Worm (Caenorhabditis elegans): ENCODE results near the gene sulp-7.

Gene sulp-7

DNA sequence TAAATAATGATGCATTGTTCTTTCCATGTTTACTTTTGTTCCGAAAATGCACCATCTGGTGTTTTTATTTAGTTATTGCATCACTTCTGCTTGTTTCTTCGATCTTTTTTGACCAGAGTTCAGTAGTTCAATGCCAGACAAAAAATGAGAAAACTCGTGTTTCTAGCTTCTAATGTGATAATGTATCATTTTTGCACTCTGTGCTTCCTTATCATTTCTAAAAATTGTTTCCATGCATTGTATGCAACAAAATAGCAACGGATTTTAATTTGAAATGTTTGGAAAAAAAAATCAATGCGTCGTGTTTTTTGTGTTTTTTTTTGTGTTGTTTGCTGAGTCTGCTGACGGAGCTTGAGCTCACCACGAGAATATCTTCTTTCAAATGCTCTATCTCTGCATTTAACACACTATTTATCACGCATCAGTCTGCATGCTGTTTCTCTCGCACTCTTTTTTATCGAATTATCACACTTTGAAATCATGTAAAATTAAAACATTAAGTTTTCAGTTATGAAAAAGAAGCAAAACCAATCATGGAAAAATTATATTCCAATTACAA lies at the start of gene sulp-7:
Gene sulp-7, plus strand, starts transcription at position 509 of the 559 bp plus-strand sequence.
- TF ChIP-seq scrt-1 (GFP tag; IDR thresholded peaks at IDR 0.05) (no peak), pes-1 (GFP tag; IDR thresholded peaks at IDR 0.05) (no peak), flt-1 (GFP tag; IDR thresholded peaks at IDR 0.05) (no peak)

DNA sequence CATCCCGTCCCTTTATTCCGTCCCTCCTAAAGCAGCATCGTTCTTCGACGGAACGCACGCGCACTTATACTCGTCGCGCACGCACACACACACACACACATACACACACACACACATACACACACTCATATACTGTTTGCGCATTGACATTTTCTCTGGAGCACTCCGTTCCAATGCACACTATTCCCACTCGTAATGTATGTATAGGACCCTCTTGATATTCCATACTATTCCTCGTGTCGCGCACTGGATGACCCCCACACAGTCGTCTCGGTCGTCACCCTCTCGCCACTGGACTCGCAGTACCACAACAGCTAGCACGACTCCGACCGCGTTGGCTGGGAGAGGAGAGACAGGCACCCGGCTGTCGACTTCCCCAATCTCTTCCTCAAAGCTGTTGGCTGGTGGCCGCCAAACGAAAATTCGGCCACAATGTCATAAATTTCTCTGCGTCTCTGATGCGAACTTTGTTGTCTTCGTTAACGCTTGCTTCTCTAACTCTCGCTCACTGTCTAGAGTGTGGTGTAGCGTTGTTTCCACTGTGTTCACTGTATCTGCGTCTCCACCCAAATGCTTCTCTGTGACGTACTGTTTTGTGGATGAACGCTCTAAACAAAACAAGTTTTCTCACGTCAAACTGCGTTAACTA lies 49.3 kb upstream of the sulp-7 start:
- TF ChIP-seq ama-1 (optimal IDR thresholded peaks at IDR 0.05): no peak
- TF ChIP-seq ets-7 (tag; optimal IDR thresholded peaks at IDR 0.05): peak; percentile 74
- TF ChIP-seq flt-1 (GFP tag; IDR thresholded peaks at IDR 0.05): peak; percentile 44; the same call in 1 of the 2 replicates
- TF ChIP-seq tra-4 (tag; optimal IDR thresholded peaks at IDR 0.05): peak; percentile 4
- TF ChIP-seq tbx-37 (GFP tag; conservative IDR thresholded peaks at IDR 0.05): no peak
- TF ChIP-seq ceh-36 (tag; optimal IDR thresholded peaks at IDR 0.05): peak; percentile 20
- no peak for TF ChIP-seq hmbx-1 (tag; optimal IDR thresholded peaks at IDR 0.05)
- TF ChIP-seq hmg-4 (GFP tag; optimal IDR thresholded peaks at IDR 0.05): peak; percentile 98
- peak; percentile 40 for TF ChIP-seq F13C5.2 (tag; optimal IDR thresholded peaks at IDR 0.05)
- no peak for TF ChIP-seq tbx-11 (GFP tag; IDR thresholded peaks at IDR 0.05)
- TF ChIP-seq pes-1 (GFP tag; IDR thresholded peaks at IDR 0.05): 0 out of 2 replicates have a peak, but pooled peaks have one; percentile 19

DNA sequence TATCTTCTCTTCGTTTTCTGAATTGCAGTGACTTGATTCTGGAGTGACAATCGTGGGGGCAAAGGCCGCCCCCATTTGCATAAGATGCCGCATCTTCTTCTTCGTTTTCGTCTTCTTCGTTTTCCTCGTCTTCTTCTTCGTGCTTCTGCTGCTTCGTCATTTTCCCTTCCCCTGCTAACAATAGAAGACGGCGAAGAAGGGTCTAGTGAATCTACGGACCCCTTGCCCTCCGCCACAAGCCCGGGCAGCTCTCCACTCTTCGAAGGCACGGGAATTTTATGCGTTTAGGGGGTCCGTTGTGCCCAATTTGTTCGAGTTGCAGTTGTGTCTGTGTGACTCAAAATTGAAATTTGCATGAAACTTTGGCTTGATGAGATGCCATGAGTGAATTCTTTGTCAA lies 48.6 kb upstream of the sulp-7 start:
- TF ChIP-seq hnd-1 (tag; optimal IDR thresholded peaks at IDR 0.05) (no peak), pes-1 (GFP tag; IDR thresholded peaks at IDR 0.05) (0 out of 2 replicates have a peak, but pooled peaks have one; percentile 27)

DNA sequence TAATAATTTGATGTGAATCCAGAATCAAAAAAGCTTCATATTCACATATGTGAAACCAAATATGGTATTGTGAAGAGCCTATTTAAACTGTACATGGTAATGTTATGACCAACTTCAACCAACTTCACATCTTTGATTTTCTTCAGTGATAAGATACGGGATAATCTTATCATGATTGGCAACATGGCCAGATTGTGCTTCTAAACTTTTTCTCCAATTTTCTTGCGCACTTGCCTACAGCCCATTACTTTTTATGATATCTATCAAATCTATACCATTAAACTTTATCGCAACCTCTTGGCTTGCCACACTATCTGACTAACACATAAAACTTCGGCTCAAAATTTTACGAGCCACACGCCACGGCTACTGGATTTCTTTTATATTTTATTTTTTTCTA lies 48.1 kb upstream of the sulp-7 start:
- no peak for TF ChIP-seq ama-1 (optimal IDR thresholded peaks at IDR 0.05)
- no peak for TF ChIP-seq flt-1 (GFP tag; IDR thresholded peaks at IDR 0.05)
- no peak for TF ChIP-seq ceh-36 (tag; optimal IDR thresholded peaks at IDR 0.05)
- no peak for TF ChIP-seq aly-1 (tag; optimal IDR thresholded peaks at IDR 0.05)
- TF ChIP-seq pes-1 (GFP tag; IDR thresholded peaks at IDR 0.05): no peak
- TF ChIP-seq F13C5.2 (tag; optimal IDR thresholded peaks at IDR 0.05): no peak
- no peak for TF ChIP-seq scrt-1 (GFP tag; IDR thresholded peaks at IDR 0.05)
- no peak for TF ChIP-seq tra-4 (tag; optimal IDR thresholded peaks at IDR 0.05)
- TF ChIP-seq ceh-13 (GFP tag; optimal IDR thresholded peaks at IDR 0.05): no peak
- no peak for TF ChIP-seq tbx-11 (GFP tag; IDR thresholded peaks at IDR 0.05)
- no peak for TF ChIP-seq ets-7 (tag; optimal IDR thresholded peaks at IDR 0.05)
- no peak for TF ChIP-seq tbx-37 (GFP tag; conservative IDR thresholded peaks at IDR 0.05)
- TF ChIP-seq sea-1 (GFP tag; conservative IDR thresholded peaks at IDR 0.05): no peak
- TF ChIP-seq hmg-4 (GFP tag; optimal IDR thresholded peaks at IDR 0.05): no peak
- no peak for TF ChIP-seq B0310.2 (tag; optimal IDR thresholded peaks at IDR 0.05)
- no peak for TF ChIP-seq hmbx-1 (tag; optimal IDR thresholded peaks at IDR 0.05)
- no peak for TF ChIP-seq hnd-1 (tag; optimal IDR thresholded peaks at IDR 0.05)

DNA sequence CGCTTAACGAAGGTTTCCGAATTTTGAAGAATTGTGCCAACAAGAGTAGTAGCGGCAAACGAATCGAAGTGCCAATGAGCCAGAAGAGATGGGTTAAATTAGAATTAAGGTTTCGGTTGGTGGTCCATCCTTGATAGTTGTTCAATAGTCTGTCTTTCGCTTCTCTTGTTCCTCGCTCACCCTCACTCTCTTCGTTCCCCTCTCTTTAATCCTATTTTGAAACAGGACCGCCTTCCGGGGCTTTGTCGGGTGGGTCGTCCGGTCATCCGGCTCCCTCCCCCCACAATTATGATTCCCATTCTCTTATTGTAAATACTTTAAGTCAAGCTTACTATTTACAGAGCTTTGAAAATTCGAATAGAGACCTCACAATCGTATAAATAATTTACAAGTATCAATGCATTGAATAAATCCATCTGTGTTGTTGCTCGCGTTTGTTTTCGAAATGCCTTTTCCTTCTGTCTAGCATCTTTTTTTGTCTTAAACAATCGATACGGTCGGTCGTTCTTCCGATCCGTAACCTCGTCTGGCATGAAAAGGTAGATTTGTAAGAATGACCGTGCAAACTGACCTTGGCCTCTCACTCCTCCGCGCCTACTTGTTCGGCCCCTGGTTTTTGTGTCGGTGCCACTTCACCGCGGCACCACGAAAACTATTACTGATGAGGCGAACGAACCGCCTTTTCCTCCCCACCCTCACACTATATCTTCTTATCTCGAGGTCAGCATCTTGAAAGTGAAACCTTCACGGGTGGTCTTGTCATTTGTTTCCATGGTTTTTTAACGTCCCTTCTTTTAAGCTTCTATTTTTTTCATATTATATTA lies 47.1 kb upstream of the sulp-7 start:
- TF ChIP-seq sea-1 (GFP tag; conservative IDR thresholded peaks at IDR 0.05): no peak
- no peak for TF ChIP-seq ama-1 (optimal IDR thresholded peaks at IDR 0.05)
- no peak for TF ChIP-seq hmbx-1 (tag; optimal IDR thresholded peaks at IDR 0.05)
- TF ChIP-seq tbx-11 (GFP tag; IDR thresholded peaks at IDR 0.05): no peak
- TF ChIP-seq tbx-37 (GFP tag; conservative IDR thresholded peaks at IDR 0.05): no peak
- TF ChIP-seq ets-7 (tag; optimal IDR thresholded peaks at IDR 0.05): no peak
- no peak for TF ChIP-seq pes-1 (GFP tag; IDR thresholded peaks at IDR 0.05)
- TF ChIP-seq tra-4 (tag; optimal IDR thresholded peaks at IDR 0.05): no peak
- no peak for TF ChIP-seq ceh-13 (GFP tag; optimal IDR thresholded peaks at IDR 0.05)
- TF ChIP-seq aly-1 (tag; optimal IDR thresholded peaks at IDR 0.05): no peak
- no peak for TF ChIP-seq hnd-1 (tag; optimal IDR thresholded peaks at IDR 0.05)
- no peak for TF ChIP-seq scrt-1 (GFP tag; IDR thresholded peaks at IDR 0.05)
- no peak for TF ChIP-seq flt-1 (GFP tag; IDR thresholded peaks at IDR 0.05)
- TF ChIP-seq B0310.2 (tag; optimal IDR thresholded peaks at IDR 0.05): no peak
- TF ChIP-seq ceh-36 (tag; optimal IDR thresholded peaks at IDR 0.05): no peak
- TF ChIP-seq F13C5.2 (tag; optimal IDR thresholded peaks at IDR 0.05): no peak

DNA sequence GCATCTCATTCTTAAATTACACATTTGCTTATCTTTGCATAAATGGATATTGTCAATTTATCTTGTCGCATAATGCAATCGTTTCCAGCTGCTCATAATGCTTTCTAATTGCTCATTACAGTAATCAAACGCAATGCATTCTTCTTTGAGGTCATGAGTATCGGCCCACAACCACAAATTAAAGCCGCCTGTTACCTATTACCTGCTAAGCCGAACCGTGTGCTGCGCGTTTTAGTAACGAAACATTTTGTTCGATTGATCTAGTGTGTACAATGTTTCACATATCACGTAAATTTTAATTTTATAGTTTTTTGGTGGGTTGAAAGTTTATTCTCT lies 46.6 kb upstream of the sulp-7 start:
- TF ChIP-seq pes-1 (GFP tag; IDR thresholded peaks at IDR 0.05): no peak
- TF ChIP-seq F13C5.2 (tag; optimal IDR thresholded peaks at IDR 0.05): no peak
- TF ChIP-seq B0310.2 (tag; optimal IDR thresholded peaks at IDR 0.05): no peak
- TF ChIP-seq sea-1 (GFP tag; conservative IDR thresholded peaks at IDR 0.05): no peak
- no peak for TF ChIP-seq hnd-1 (tag; optimal IDR thresholded peaks at IDR 0.05)
- TF ChIP-seq ets-7 (tag; optimal IDR thresholded peaks at IDR 0.05): no peak
- TF ChIP-seq flt-1 (GFP tag; IDR thresholded peaks at IDR 0.05): no peak
- no peak for TF ChIP-seq aly-1 (tag; optimal IDR thresholded peaks at IDR 0.05)
- TF ChIP-seq ceh-36 (tag; optimal IDR thresholded peaks at IDR 0.05): no peak
- TF ChIP-seq tra-4 (tag; optimal IDR thresholded peaks at IDR 0.05): no peak
- no peak for TF ChIP-seq ama-1 (optimal IDR thresholded peaks at IDR 0.05)
- no peak for TF ChIP-seq tbx-11 (GFP tag; IDR thresholded peaks at IDR 0.05)
- no peak for TF ChIP-seq ceh-13 (GFP tag; optimal IDR thresholded peaks at IDR 0.05)
- TF ChIP-seq hmg-4 (GFP tag; optimal IDR thresholded peaks at IDR 0.05): no peak
- TF ChIP-seq tbx-37 (GFP tag; conservative IDR thresholded peaks at IDR 0.05): no peak
- no peak for TF ChIP-seq hmbx-1 (tag; optimal IDR thresholded peaks at IDR 0.05)
- no peak for TF ChIP-seq scrt-1 (GFP tag; IDR thresholded peaks at IDR 0.05)

DNA sequence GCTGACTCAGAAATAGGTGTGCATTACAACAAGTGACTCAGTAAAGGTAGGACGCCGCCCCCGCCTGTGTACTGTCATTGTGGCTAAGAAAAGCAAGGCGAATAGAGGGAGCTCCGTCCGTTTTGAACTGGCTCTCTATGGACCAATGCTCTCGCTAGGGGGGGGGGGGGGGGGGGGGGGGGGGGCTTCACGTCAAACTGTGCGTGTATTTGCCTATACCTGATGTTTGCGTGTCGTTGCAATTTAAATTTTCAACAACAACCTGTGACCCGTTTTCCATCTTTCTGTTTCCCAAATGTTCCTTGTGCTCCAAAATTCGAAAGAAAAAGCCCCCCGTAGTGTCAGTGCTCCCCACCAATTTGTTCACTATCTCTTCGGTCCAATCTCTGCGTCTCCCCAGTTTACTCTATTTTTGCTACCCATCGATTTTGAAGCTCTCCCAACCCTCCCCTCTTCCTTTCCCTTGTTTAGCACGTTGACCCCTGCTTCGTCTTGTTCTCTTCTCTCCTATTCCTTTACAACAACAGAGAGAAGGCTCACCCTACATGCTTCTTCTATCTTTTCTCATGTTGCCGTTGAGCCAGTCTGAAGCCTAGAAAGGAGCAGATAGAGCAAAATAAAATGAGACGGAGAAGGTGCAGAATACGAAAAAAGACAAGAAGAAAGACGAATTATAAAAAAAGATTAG lies 45.9 kb upstream of the sulp-7 start:
- TF ChIP-seq tbx-11 (GFP tag; IDR thresholded peaks at IDR 0.05): no peak
- no peak for TF ChIP-seq ceh-13 (GFP tag; optimal IDR thresholded peaks at IDR 0.05)
- TF ChIP-seq pes-1 (GFP tag; IDR thresholded peaks at IDR 0.05): 0 out of 2 replicates have a peak, but pooled peaks have one; percentile 4
- TF ChIP-seq ama-1 (optimal IDR thresholded peaks at IDR 0.05): peak; percentile 43
- peak; percentile 67 for TF ChIP-seq hmg-4 (GFP tag; optimal IDR thresholded peaks at IDR 0.05)
- TF ChIP-seq F13C5.2 (tag; optimal IDR thresholded peaks at IDR 0.05): peak; percentile 17

All from whole organism, early embryonic.